Worm (Caenorhabditis elegans) whole organism, L1 larva: Measurements from ENCODE around the gene csn-4.

Experiments used
- alr-1 ChIP-seq: fragments of 200-800 bp; sonication (Bioruptor generic); optimal IDR thresholded peaks from 2 replicates; lab custom pipeline; 2018; ENCODE audit warnings: borderline replicate concordance, mild to moderate bottlenecking, missing genetic modification characterization, missing compliant biosample characterization
- efl-1 ChIP-seq, 4 experiments: fragments of 150-350 bp; optimal IDR thresholded peaks in 3 of 4; peaks in 1 of 4; 1 replicate in 1 of 4; 2 replicates in 3 of 4; lab custom pipeline; 2014; ENCODE audit warnings: missing biosample characterization in 2 of 4, missing genetic modification characterization in 2 of 4, missing genetic modification reagents in 2 of 4
- egl-13 ChIP-seq: sonication (generic microtip); optimal IDR thresholded peaks from 2 replicates; lab custom pipeline; 2016; ENCODE audit warnings: missing genotype, missing genetic modification reagents, missing genetic modification characterization, missing compliant biosample characterization
- egl-27 ChIP-seq, 2 experiments: fragments of 150-350 bp in 1 of 2; sonication (generic microtip); optimal IDR thresholded peaks; 3 replicates each; lab custom pipeline; 2017 to 2018; ENCODE audit warnings: missing biosample characterization in 2 of 2, missing genetic modification characterization in 2 of 2, missing genetic modification reagents in 2 of 2
- elt-2 ChIP-seq: sonication (generic microtip); optimal IDR thresholded peaks from 2 replicates; lab custom pipeline; 2016; ENCODE audit warnings: missing genetic modification characterization, mild to moderate bottlenecking, inconsistent platforms, missing compliant biosample characterization, missing genetic modification reagents
- fkh-8 ChIP-seq: sonication (generic microtip); optimal IDR thresholded peaks from 2 replicates; lab custom pipeline; 2016; ENCODE audit warnings: mild to moderate bottlenecking, missing genetic modification characterization, missing compliant biosample characterization
- lin-15B ChIP-seq: fragments of 150-350 bp; sonication (generic microtip); optimal IDR thresholded peaks from 3 replicates; lab custom pipeline; 2014; ENCODE audit warnings: missing biosample characterization, missing genetic modification characterization
- lin-35 ChIP-seq, 2 experiments: fragments of 150-350 bp; optimal IDR thresholded peaks; 2 replicates each; lab custom pipeline; 2014; ENCODE audit warnings: missing biosample characterization in 2 of 2, missing genetic modification characterization in 2 of 2, missing genetic modification reagents in 2 of 2
- lir-3 ChIP-seq: sonication (generic microtip); optimal IDR thresholded peaks from 2 replicates; lab custom pipeline; 2016; ENCODE audit warnings: mild to moderate bottlenecking, missing genetic modification characterization, moderate library complexity, missing compliant biosample characterization; ENCODE audit not compliant: poor library complexity
- nhr-11 ChIP-seq: fragments of 150-350 bp; optimal IDR thresholded peaks from 2 replicates; lab custom pipeline; 2014; ENCODE audit warnings: missing biosample characterization, missing genetic modification characterization
- nhr-28 ChIP-seq: fragments of 150-350 bp; optimal IDR thresholded peaks from 2 replicates; lab custom pipeline; 2014; ENCODE audit warnings: missing biosample characterization, missing genetic modification characterization

DNA sequence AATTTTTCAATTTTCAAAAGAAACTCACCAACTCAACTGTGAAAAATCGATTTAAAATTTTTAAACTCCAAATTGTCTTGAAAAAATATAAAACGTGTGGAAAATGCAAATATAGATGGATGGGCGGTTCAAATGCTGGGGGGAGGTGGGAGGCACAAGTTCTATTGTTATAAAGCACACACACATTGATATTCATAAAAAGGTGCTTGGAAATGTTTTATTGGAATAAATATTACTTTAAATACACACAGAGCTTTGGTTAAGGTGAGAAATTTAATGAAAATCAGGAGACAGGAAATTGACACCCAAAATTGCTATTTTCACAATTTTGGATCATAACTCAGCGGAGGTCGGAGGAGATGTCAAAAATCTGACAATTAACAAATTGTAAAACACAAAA, 42.5 kb downstream of the csn-4 start, which contains the start of gene Y55F3AM.11:
- TF ChIP-seq lir-3 (tag; lab: Kevin White, UChicago) (no peak), fkh-8 (tag; lab: Kevin White, UChicago) (no peak), nhr-28 (tag; lab: Kevin White, UChicago) (no peak), elt-2 (tag; lab: Kevin White, UChicago) (no peak), egl-13 (tag; lab: Kevin White, UChicago) (no peak), egl-27 (tag; optimal IDR thresholded peaks at IDR 0.05; lab: Kevin White, UChicago) (no peak), nhr-11 (tag; lab: Kevin White, UChicago) (no peak), efl-1 (optimal IDR thresholded peaks at IDR 0.05; lab: Kevin White, UChicago) (no peak), efl-1 (GFP tag; optimal IDR thresholded peaks at IDR 0.05 in 1 of 2; lab: Kevin White, UChicago) (no peak), lin-35 (GFP tag; optimal IDR thresholded peaks at IDR 0.05; lab: Kevin White, UChicago) (no peak), alr-1 (no peak), lin-15B (tag; lab: Kevin White, UChicago) (no peak)
